In the genomic region with DNA sequence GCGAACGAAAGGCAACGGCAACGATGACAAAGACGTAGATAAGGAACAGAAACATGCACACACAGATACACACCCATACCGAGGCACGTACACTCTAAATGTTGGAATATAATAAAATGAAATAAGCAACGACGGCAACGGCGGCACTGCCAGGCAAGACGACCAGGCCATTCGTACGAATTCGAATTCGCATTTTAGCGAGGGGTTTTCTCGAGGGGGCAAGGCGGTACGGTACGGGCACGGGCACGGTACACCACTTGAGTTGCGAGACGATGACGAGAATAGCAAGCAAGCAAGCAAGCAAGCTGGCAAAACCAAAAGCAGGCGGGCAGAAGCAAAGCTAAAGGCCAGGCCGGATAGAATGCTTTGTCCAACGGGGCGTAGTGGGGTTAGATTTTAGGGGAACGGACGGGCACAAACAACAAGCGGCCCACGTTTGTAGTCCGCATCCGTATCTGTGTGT, we compare ENCODE assay signal across 1 fruit fly cellular context.
TF ChIP-seq lines count a peak whose summit lies in the region.

No protein-coding gene starts in this region.

TF ChIP-seq in whole organism, embryonic, 481 proteins besides CTCF, POLR2A, EP300 and RAD21 (continued from another document):
- no peak for TF ChIP-seq Kr (GFP tag; optimal IDR thresholded peaks at IDR 0.05; lab: Kevin White, UChicago)
- TF ChIP-seq klu (GFP tag; IDR thresholded peaks at IDR 0.05; lab: Robert Waterston, UW): no peak
- no peak for TF ChIP-seq CG8290 (GFP tag; optimal IDR thresholded peaks at IDR 0.05; lab: Kevin White, UChicago)
- peak in 1 of 2 experiments; percentile 7 for TF ChIP-seq CG8290 (tag; optimal IDR thresholded peaks at IDR 0.05; lab: Kevin White, UChicago)
- no peak for TF ChIP-seq Optix (GFP tag; IDR thresholded peaks at IDR 0.05; lab: Robert Waterston, UW)
- TF ChIP-seq bigmax (GFP tag; optimal IDR thresholded peaks at IDR 0.05; lab: Kevin White, UChicago): no peak
- peak; percentile 18; the same call in 1 of the 2 replicates for TF ChIP-seq slbo (GFP tag; IDR thresholded peaks at IDR 0.05; lab: Robert Waterston, UW)
- no peak for TF ChIP-seq BEAF-32 (GFP tag; optimal IDR thresholded peaks at IDR 0.05; lab: Kevin White, UChicago)
- no peak for TF ChIP-seq corto (GFP tag; optimal IDR thresholded peaks at IDR 0.05; lab: Kevin White, UChicago)
- no peak for TF ChIP-seq lilli (GFP tag; optimal IDR thresholded peaks at IDR 0.05; lab: Kevin White, UChicago)
- TF ChIP-seq MTF-1 (GFP tag; optimal IDR thresholded peaks at IDR 0.05; lab: Kevin White, UChicago; ENCODE audit: borderline replicate concordance): no peak
- 0 out of 3 replicates have a peak, but pooled peaks have one; percentile 1 for TF ChIP-seq Opbp (GFP tag; IDR thresholded peaks at IDR 0.05; lab: Robert Waterston, UW; ENCODE audit: partially characterized antibody)
- no peak for TF ChIP-seq ind (GFP tag; optimal IDR thresholded peaks at IDR 0.05; lab: Kevin White, UChicago)
- TF ChIP-seq CG10565 (GFP tag; optimal IDR thresholded peaks at IDR 0.05; lab: Kevin White, UChicago): no peak
- no peak for TF ChIP-seq jing (GFP tag; optimal IDR thresholded peaks at IDR 0.05; lab: Kevin White, UChicago)
- no peak for TF ChIP-seq CG15269 (tag; optimal IDR thresholded peaks at IDR 0.05; lab: Kevin White, UChicago)
- TF ChIP-seq CG34422 (GFP tag; IDR thresholded peaks at IDR 0.05; lab: Robert Waterston, UW): no peak
- peak; percentile 47; the same call in 1 of the 3 replicates for TF ChIP-seq Dbx (GFP tag; IDR thresholded peaks at IDR 0.05; lab: Robert Waterston, UW)
- TF ChIP-seq CG12155 (GFP tag; optimal IDR thresholded peaks at IDR 0.05; lab: Kevin White, UChicago): no peak
- TF ChIP-seq Gug (GFP tag; IDR thresholded peaks at IDR 0.05; lab: Robert Waterston, UW): no peak
- TF ChIP-seq CG32532 (GFP tag; IDR thresholded peaks at IDR 0.05; lab: Robert Waterston, UW): no peak
- no peak for TF ChIP-seq CG30431 (GFP tag; optimal IDR thresholded peaks at IDR 0.05; lab: Kevin White, UChicago)
- TF ChIP-seq sug (tag; optimal IDR thresholded peaks at IDR 0.05; lab: Kevin White, UChicago): peak; percentile 7
- TF ChIP-seq nmo (GFP tag; optimal IDR thresholded peaks at IDR 0.05; lab: Kevin White, UChicago): no peak
- TF ChIP-seq fu2 (GFP tag; optimal IDR thresholded peaks at IDR 0.05; lab: Kevin White, UChicago): no peak
- TF ChIP-seq CG42726 (GFP tag; IDR thresholded peaks at IDR 0.05; lab: Robert Waterston, UW; ENCODE audit: partially characterized antibody): no peak
- peak; percentile 21 for TF ChIP-seq CG2120 (GFP tag; optimal IDR thresholded peaks at IDR 0.05; lab: Kevin White, UChicago)
- 0 out of 3 replicates have a peak, but pooled peaks have one; percentile 10 for TF ChIP-seq row (GFP tag; IDR thresholded peaks at IDR 0.05; lab: Robert Waterston, UW)
- no peak for TF ChIP-seq Gsc (GFP tag; IDR thresholded peaks at IDR 0.05; lab: Robert Waterston, UW)
- TF ChIP-seq sens (GFP tag; lab: Kevin White, UChicago): peak; percentile 83
- TF ChIP-seq grau (tag; optimal IDR thresholded peaks at IDR 0.05; lab: Kevin White, UChicago): peak; percentile 13
- no peak for TF ChIP-seq CG8944 (GFP tag; optimal IDR thresholded peaks at IDR 0.05; lab: Kevin White, UChicago)
- no peak for TF ChIP-seq sr (GFP tag; IDR thresholded peaks at IDR 0.05; lab: Robert Waterston, UW)
- TF ChIP-seq Ets65A (GFP tag; lab: Kevin White, UChicago): peak; percentile 24
- no peak for TF ChIP-seq crp (GFP tag; optimal IDR thresholded peaks at IDR 0.05; lab: Kevin White, UChicago)
- peak; percentile 12 for TF ChIP-seq ash1 (GFP tag; optimal IDR thresholded peaks at IDR 0.05; lab: Kevin White, UChicago)
- peak; percentile 51 for TF ChIP-seq zf30C (GFP tag; optimal IDR thresholded peaks at IDR 0.05; lab: Kevin White, UChicago)
- no peak for TF ChIP-seq CG33557 (GFP tag; optimal IDR thresholded peaks at IDR 0.05; lab: Kevin White, UChicago)
- TF ChIP-seq Pdp1 (GFP tag; optimal IDR thresholded peaks at IDR 0.05; lab: Kevin White, UChicago): peak in 1 of 2 experiments; percentile 40
- TF ChIP-seq croc (GFP tag; conservative IDR thresholded peaks at IDR 0.05; lab: Robert Waterston, UW): no peak
- no peak for TF ChIP-seq ham (GFP tag; IDR thresholded peaks at IDR 0.05; lab: Robert Waterston, UW)
- TF ChIP-seq pfk (GFP tag; optimal IDR thresholded peaks at IDR 0.05; lab: Kevin White, UChicago): peak; percentile 58
- peak; percentile 75 for TF ChIP-seq grn (GFP tag; optimal IDR thresholded peaks at IDR 0.05; lab: Kevin White, UChicago)
- peak; percentile 50; the same call in 2 of the 3 replicates for TF ChIP-seq Aef1 (GFP tag; IDR thresholded peaks at IDR 0.05; lab: Robert Waterston, UW)
- peak; percentile 64 for TF ChIP-seq Deaf1 (tag; optimal IDR thresholded peaks at IDR 0.05; lab: Kevin White, UChicago)
- TF ChIP-seq chm (GFP tag; IDR thresholded peaks at IDR 0.05; lab: Robert Waterston, UW): 0 out of 2 replicates have a peak, but pooled peaks have one; percentile 8
- no peak for TF ChIP-seq tio (GFP tag; optimal IDR thresholded peaks at IDR 0.05; lab: Kevin White, UChicago)
- no peak for TF ChIP-seq lov (optimal IDR thresholded peaks at IDR 0.05; lab: Kevin White, UChicago)
- TF ChIP-seq lov (GFP tag; IDR thresholded peaks at IDR 0.05; lab: Robert Waterston, UW): no peak
- no peak for TF ChIP-seq run (tag; optimal IDR thresholded peaks at IDR 0.05; lab: Kevin White, UChicago)
- no peak for TF ChIP-seq Camta (GFP tag; optimal IDR thresholded peaks at IDR 0.05; lab: Kevin White, UChicago)
- no peak for TF ChIP-seq toy (GFP tag; IDR thresholded peaks at IDR 0.05; lab: Robert Waterston, UW)
- peak; percentile 81 for TF ChIP-seq CG10543 (GFP tag; optimal IDR thresholded peaks at IDR 0.05; lab: Kevin White, UChicago)
- TF ChIP-seq h (optimal IDR thresholded peaks at IDR 0.05; lab: Kevin White, UChicago): no peak
- TF ChIP-seq fru (optimal IDR thresholded peaks at IDR 0.05; lab: Kevin White, UChicago): no peak
- no peak for TF ChIP-seq bab2 (GFP tag; optimal IDR thresholded peaks at IDR 0.05; lab: Kevin White, UChicago)
- TF ChIP-seq zfh2 (GFP tag; optimal IDR thresholded peaks at IDR 0.05; lab: Kevin White, UChicago): peak; percentile 13
- TF ChIP-seq B-H2 (GFP tag; optimal IDR thresholded peaks at IDR 0.05; lab: Kevin White, UChicago): peak; percentile 25
- TF ChIP-seq Hey (tag; optimal IDR thresholded peaks at IDR 0.05; lab: Kevin White, UChicago): peak; percentile 84
- TF ChIP-seq Side (GFP tag; optimal IDR thresholded peaks at IDR 0.05; lab: Kevin White, UChicago): no peak
- peak; percentile 12; the same call in 1 of the 2 replicates for TF ChIP-seq CG13287 (GFP tag; IDR thresholded peaks at IDR 0.05; lab: Robert Waterston, UW; ENCODE audit: partially characterized antibody)
- TF ChIP-seq MBD-R2 (GFP tag; IDR thresholded peaks at IDR 0.05; lab: Robert Waterston, UW): peak; percentile 25; the same call in 1 of the 2 replicates
- TF ChIP-seq CG9932 (GFP tag; IDR thresholded peaks at IDR 0.05; lab: Robert Waterston, UW): peak; percentile 29
- no peak for TF ChIP-seq sc (optimal IDR thresholded peaks at IDR 0.05; lab: Kevin White, UChicago)
- no peak for TF ChIP-seq sc (GFP tag; optimal IDR thresholded peaks at IDR 0.05; lab: Kevin White, UChicago)
- no peak for TF ChIP-seq CG16815 (GFP tag; optimal IDR thresholded peaks at IDR 0.05; lab: Kevin White, UChicago)
- TF ChIP-seq prd (optimal IDR thresholded peaks at IDR 0.05; lab: Kevin White, UChicago): no peak
- TF ChIP-seq prd (GFP tag; IDR thresholded peaks at IDR 0.05; lab: Robert Waterston, UW): no peak
- TF ChIP-seq nom (GFP tag; optimal IDR thresholded peaks at IDR 0.05; lab: Kevin White, UChicago): no peak
- no peak for TF ChIP-seq CG2875 (GFP tag; optimal IDR thresholded peaks at IDR 0.05; lab: Kevin White, UChicago)
- TF ChIP-seq disco-r (GFP tag; optimal IDR thresholded peaks at IDR 0.05; lab: Kevin White, UChicago): no peak
- TF ChIP-seq HmgZ (tag; optimal IDR thresholded peaks at IDR 0.05; lab: Kevin White, UChicago): peak; percentile 35
- TF ChIP-seq ems (GFP tag; optimal IDR thresholded peaks at IDR 0.05; lab: Kevin White, UChicago): peak; percentile 11
- no peak for TF ChIP-seq CG31441 (GFP tag; IDR thresholded peaks at IDR 0.05; lab: Robert Waterston, UW)
- no peak for TF ChIP-seq CG11695 (GFP tag; IDR thresholded peaks at IDR 0.05; lab: Robert Waterston, UW)
- no peak for TF ChIP-seq ara (GFP tag; IDR thresholded peaks at IDR 0.05; lab: Robert Waterston, UW)
- no peak for TF ChIP-seq sisA (GFP tag; IDR thresholded peaks at IDR 0.05; lab: Robert Waterston, UW)
- TF ChIP-seq GATAe (GFP tag; conservative IDR thresholded peaks at IDR 0.05; lab: Robert Waterston, UW): no peak; the same call in 1 of the 2 replicates
- peak; percentile 76 for TF ChIP-seq cg (GFP tag; optimal IDR thresholded peaks at IDR 0.05; lab: Kevin White, UChicago)
- TF ChIP-seq Scr (GFP tag; IDR thresholded peaks at IDR 0.05; lab: Robert Waterston, UW; ENCODE audit: partially characterized antibody): peak; percentile 35; the same call in 1 of the 2 replicates
- TF ChIP-seq Hand (GFP tag; optimal IDR thresholded peaks at IDR 0.05; lab: Kevin White, UChicago): no peak
- TF ChIP-seq Myb (GFP tag; optimal IDR thresholded peaks at IDR 0.05; lab: Kevin White, UChicago): peak; percentile 10
- TF ChIP-seq CG12769 (tag; optimal IDR thresholded peaks at IDR 0.05; lab: Kevin White, UChicago): peak; percentile 37
- TF ChIP-seq abd-A (tag; optimal IDR thresholded peaks at IDR 0.05; lab: Kevin White, UChicago): peak; percentile 78
- peak; percentile 37; the same call in 1 of the 2 replicates for TF ChIP-seq Awh (GFP tag; IDR thresholded peaks at IDR 0.05; lab: Robert Waterston, UW)
- no peak for TF ChIP-seq stwl (tag; optimal IDR thresholded peaks at IDR 0.05; lab: Kevin White, UChicago)
- TF ChIP-seq wor (GFP tag; IDR thresholded peaks at IDR 0.05; lab: Robert Waterston, UW): no peak
- TF ChIP-seq CG9817 (tag; optimal IDR thresholded peaks at IDR 0.05; lab: Kevin White, UChicago): no peak
- TF ChIP-seq NC2β (GFP tag; optimal IDR thresholded peaks at IDR 0.05; lab: Kevin White, UChicago): no peak
- TF ChIP-seq rib (GFP tag; IDR thresholded peaks at IDR 0.05; lab: Robert Waterston, UW): peak; percentile 99
- TF ChIP-seq vnd (GFP tag; IDR thresholded peaks at IDR 0.05; lab: Robert Waterston, UW; ENCODE audit: partially characterized antibody): no peak
- peak; percentile 80 for TF ChIP-seq Med (GFP tag; lab: Kevin White, UChicago)
- TF ChIP-seq CG13894 (tag; optimal IDR thresholded peaks at IDR 0.05; lab: Kevin White, UChicago): peak; percentile 49
- TF ChIP-seq bsh (GFP tag; optimal IDR thresholded peaks at IDR 0.05; lab: Kevin White, UChicago): no peak
- no peak for TF ChIP-seq CG10274 (GFP tag; optimal IDR thresholded peaks at IDR 0.05; lab: Kevin White, UChicago)
- TF ChIP-seq CG16863 (GFP tag; optimal IDR thresholded peaks at IDR 0.05; lab: Kevin White, UChicago): no peak
- no peak for TF ChIP-seq CG15601 (tag; optimal IDR thresholded peaks at IDR 0.05; lab: Kevin White, UChicago)
- no peak for TF ChIP-seq pum (GFP tag; optimal IDR thresholded peaks at IDR 0.05; lab: Kevin White, UChicago)
- no peak for TF ChIP-seq CG1603 (tag; optimal IDR thresholded peaks at IDR 0.05; lab: Kevin White, UChicago)
- TF ChIP-seq peb (GFP tag; IDR thresholded peaks at IDR 0.05; lab: Robert Waterston, UW): no peak
- no peak for TF ChIP-seq Nf-YB (GFP tag; optimal IDR thresholded peaks at IDR 0.05; lab: Kevin White, UChicago)
- no peak for TF ChIP-seq pb (GFP tag; optimal IDR thresholded peaks at IDR 0.05; lab: Kevin White, UChicago)
